Worm (Caenorhabditis elegans): ENCODE results near the gene swd-2.2.

Gene swd-2.2

DNA sequence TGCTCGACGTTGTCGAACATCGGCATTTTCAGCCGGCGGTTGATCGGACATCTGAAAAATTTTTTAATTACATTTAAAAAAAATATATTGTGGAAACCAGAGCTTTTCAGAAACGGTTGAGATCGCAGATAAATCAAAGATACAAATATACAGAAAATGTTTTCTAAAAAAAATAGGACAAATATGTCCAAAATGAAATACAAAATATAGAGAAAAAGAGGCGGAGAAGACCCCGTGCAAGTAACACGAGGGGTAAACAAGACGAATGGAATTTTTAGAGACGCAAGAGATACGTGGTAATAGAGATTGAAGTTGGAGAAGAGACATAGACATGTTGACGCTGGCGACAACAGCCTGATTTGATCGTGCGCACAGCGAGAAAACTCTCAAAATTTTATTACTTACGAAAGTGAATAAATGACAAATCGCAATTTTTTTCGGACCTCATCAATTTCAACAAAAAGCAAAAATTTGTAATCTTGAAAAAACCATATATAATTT lies 41.5 kb downstream of the swd-2.2 start, which contains the start of gene cdgs-1 (continued):
- TF ChIP-seq hmg-1.1 (GFP tag; IDR thresholded peaks at IDR 0.05) (0 out of 2 replicates have a peak, but pooled peaks have one; percentile 40), F44E2.7 (GFP tag; IDR thresholded peaks at IDR 0.05) (no peak), nhr-77 (tag; optimal IDR thresholded peaks at IDR 0.05) (peak; percentile 38), spr-3 (GFP tag; optimal IDR thresholded peaks at IDR 0.05) (no peak), Y105C5A.15 (GFP tag; IDR thresholded peaks at IDR 0.05) (no peak), nhr-11 (tag; optimal IDR thresholded peaks at IDR 0.05) (peak; percentile 44)

- no peak for TF ChIP-seq Y105C5A.15 (GFP tag; IDR thresholded peaks at IDR 0.05)
- TF ChIP-seq egl-43 (GFP tag; IDR thresholded peaks at IDR 0.05) = no peak
- peak in 1 of 2 experiments; percentile 22 for TF ChIP-seq hif-1 (tag; optimal IDR thresholded peaks at IDR 0.05)
- peak; percentile 38; the same call in 1 of the 2 replicates for TF ChIP-seq dmd-6 (GFP tag; IDR thresholded peaks at IDR 0.05)
- no peak for TF ChIP-seq lin-15B (tag; optimal IDR thresholded peaks at IDR 0.05)
- TF ChIP-seq R02D3.7 (tag; optimal IDR thresholded peaks at IDR 0.05) = no peak
- TF ChIP-seq attf-4 (tag; optimal IDR thresholded peaks at IDR 0.05) = no peak
- no peak for TF ChIP-seq ceh-82 (tag; optimal IDR thresholded peaks at IDR 0.05)
- no peak for TF ChIP-seq fkh-10 (GFP tag; optimal IDR thresholded peaks at IDR 0.05)
- TF ChIP-seq nhr-42 (GFP tag; IDR thresholded peaks at IDR 0.05) = no peak
- peak; percentile 60 for TF ChIP-seq aha-1 (tag)
- TF ChIP-seq unc-130 (GFP tag; optimal IDR thresholded peaks at IDR 0.05) = peak; percentile 62
- TF ChIP-seq lin-1 (GFP tag; IDR thresholded peaks at IDR 0.05) = no peak
- TF ChIP-seq ZK337.2 (GFP tag; IDR thresholded peaks at IDR 0.05) = peak; percentile 49; the same call in 1 of the 2 replicates
- no peak for TF ChIP-seq daf-19 (GFP tag; conservative IDR thresholded peaks at IDR 0.05)
- TF ChIP-seq ama-1 (optimal IDR thresholded peaks at IDR 0.05) = no peak
- no peak for TF ChIP-seq ztf-11 (tag; optimal IDR thresholded peaks at IDR 0.05)
- TF ChIP-seq snpc-1.2 (GFP tag; IDR thresholded peaks at IDR 0.05) = 0 out of 2 replicates have a peak, but pooled peaks have one; percentile 25
- TF ChIP-seq ztf-7 (tag; optimal IDR thresholded peaks at IDR 0.05) = no peak
- TF ChIP-seq lin-38 (GFP tag; IDR thresholded peaks at IDR 0.05) = peak; percentile 40
- peak; percentile 29 for TF ChIP-seq hlh-11 (tag; optimal IDR thresholded peaks at IDR 0.05)
- no peak for TF ChIP-seq T20F7.1 (GFP tag; optimal IDR thresholded peaks at IDR 0.05)
- TF ChIP-seq nhr-25 (tag; optimal IDR thresholded peaks at IDR 0.05; ENCODE audit: borderline replicate concordance, insufficient read depth) = no peak
- TF ChIP-seq dpl-1 (GFP tag; optimal IDR thresholded peaks at IDR 0.05) = peak; percentile 83
- TF ChIP-seq daf-16 (GFP tag; optimal IDR thresholded peaks at IDR 0.05) = no peak
- peak; percentile 24 for TF ChIP-seq daf-16 (tag; optimal IDR thresholded peaks at IDR 0.05)
- no peak for TF ChIP-seq gei-8 (GFP tag; optimal IDR thresholded peaks at IDR 0.05)
- TF ChIP-seq lir-3 (tag; optimal IDR thresholded peaks at IDR 0.05) = no peak
- no peak for TF ChIP-seq duxl-1 (tag; optimal IDR thresholded peaks at IDR 0.05; ENCODE audit: poor library complexity)
- TF ChIP-seq nhr-28 (tag; optimal IDR thresholded peaks at IDR 0.05) = peak; percentile 32
- TF ChIP-seq zip-2 (tag; optimal IDR thresholded peaks at IDR 0.05) = no peak
- TF ChIP-seq saeg-2 (GFP tag; IDR thresholded peaks at IDR 0.05) = no peak
- peak in 1 of 2 experiments; percentile 45 for TF ChIP-seq lsy-2 (tag; optimal IDR thresholded peaks at IDR 0.05)
- no peak for TF ChIP-seq nhr-11 (tag; optimal IDR thresholded peaks at IDR 0.05)
- TF ChIP-seq nhr-6 (tag; optimal IDR thresholded peaks at IDR 0.05) = no peak
- TF ChIP-seq dve-1 (tag; optimal IDR thresholded peaks at IDR 0.05; ENCODE audit: insufficient read depth) = peak; percentile 41
- no peak for TF ChIP-seq aly-2 (tag; optimal IDR thresholded peaks at IDR 0.05)
- TF ChIP-seq lin-13 (GFP tag; optimal IDR thresholded peaks at IDR 0.05) = no peak
- peak; percentile 92 for TF ChIP-seq mes-2 (tag; optimal IDR thresholded peaks at IDR 0.05; ENCODE audit: poor library complexity, severe bottlenecking)
- TF ChIP-seq lim-7 (GFP tag; IDR thresholded peaks at IDR 0.05) = no peak
- no peak for TF ChIP-seq tag-97 (GFP tag; IDR thresholded peaks at IDR 0.05)
- TF ChIP-seq F37D6.2 (tag; optimal IDR thresholded peaks at IDR 0.05) = no peak
- TF ChIP-seq Y48G9A.11 (GFP tag; IDR thresholded peaks at IDR 0.05) = peak; percentile 50; the same call in 1 of the 2 replicates
These were observed 42.3 kb downstream of the swd-2.2 start for ce11 chrIV:7816402-7817102.

All from whole organism, L4 larva.